Worm (Caenorhabditis elegans) whole organism, young adult: ENCODE measurements around the gene T22F7.4.

ENCODE experiments used
- F55B11.4 ChIP-seq: sonication (generic microtip); optimal IDR thresholded peaks from 2 replicates; lab custom pipeline; 2016; ENCODE audit warnings: missing compliant biosample characterization, missing genetic modification characterization, borderline replicate concordance; ENCODE audit not compliant: insufficient read depth
- nhr-90 ChIP-seq: sonication (generic microtip); optimal IDR thresholded peaks from 2 replicates; lab custom pipeline; 2016; ENCODE audit warnings: missing genotype, mild to moderate bottlenecking, missing genetic modification characterization, missing compliant biosample characterization

DNA sequence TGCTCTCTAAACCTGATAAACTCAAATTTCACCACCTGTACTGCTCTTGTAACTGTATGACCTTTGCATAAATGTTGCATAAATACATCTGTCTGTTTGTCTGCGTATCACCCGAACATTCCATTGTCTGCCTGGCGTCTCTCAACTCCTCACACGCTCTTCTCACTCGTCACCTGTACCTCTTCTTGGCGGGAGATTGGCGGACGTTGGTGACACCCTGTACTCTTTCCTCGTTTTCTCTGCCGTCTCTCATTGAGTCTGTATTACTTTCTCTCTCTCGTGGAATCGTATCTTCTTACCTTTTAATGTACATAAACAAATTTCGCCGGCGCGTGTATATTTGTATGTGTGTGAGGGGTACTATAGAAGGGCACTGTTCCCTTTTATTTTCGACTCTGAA is 32.1 kb upstream of the T22F7.4 start:
- TF ChIP-seq nhr-90 (tag; lab: Kevin White, UChicago) = no peak
- no peak for TF ChIP-seq F55B11.4 (tag; lab: Kevin White, UChicago)
